Worm (Caenorhabditis elegans) whole organism, L1 larva: ENCODE measurements around the gene cdc-42.

Experiments
- nhr-28 ChIP-seq: fragments of 150-350 bp; optimal IDR thresholded peaks from 2 replicates; lab custom pipeline; 2014; ENCODE audit warnings: missing biosample characterization, missing genetic modification characterization
- unc-62 ChIP-seq: fragments of 150-350 bp; optimal IDR thresholded peaks from 2 replicates; lab custom pipeline; 2014; ENCODE audit warnings: missing biosample characterization, missing genetic modification reagents, missing genetic modification characterization
- vab-15 ChIP-seq: sonication (generic microtip); optimal IDR thresholded peaks from 2 replicates; lab custom pipeline; 2017; ENCODE audit warnings: missing genotype, mild to moderate bottlenecking, missing genetic modification characterization, missing compliant biosample characterization

ce11 chrII:7588295-7588694, 28.0 kb upstream of the cdc-42 start:
- TF ChIP-seq nhr-28 (tag; lab: Kevin White, UChicago) (no peak), unc-62 (GFP tag; lab: Kevin White, UChicago) (no peak), vab-15 (tag; lab: Kevin White, UChicago) (no peak)
